Worm (Caenorhabditis elegans): ENCODE results near the gene R144.3.

- TF ChIP-seq snpc-4 (tag; optimal IDR thresholded peaks at IDR 0.05): no peak
- no peak for TF ChIP-seq unc-62 (GFP tag; optimal IDR thresholded peaks at IDR 0.05)
- TF ChIP-seq mdl-1 (tag; optimal IDR thresholded peaks at IDR 0.05): no peak
- TF ChIP-seq nhr-11 (tag; optimal IDR thresholded peaks at IDR 0.05): no peak
- TF ChIP-seq egl-27 (tag; optimal IDR thresholded peaks at IDR 0.05): no peak
- TF ChIP-seq nhr-12 (tag; optimal IDR thresholded peaks at IDR 0.05): no peak
- no peak for TF ChIP-seq nhr-77 (tag; optimal IDR thresholded peaks at IDR 0.05)
- no peak for TF ChIP-seq mab-5 (tag; optimal IDR thresholded peaks at IDR 0.05)
- no peak for TF ChIP-seq F13H6.1 (tag; optimal IDR thresholded peaks at IDR 0.05)
- TF ChIP-seq fos-1 (tag; optimal IDR thresholded peaks at IDR 0.05): no peak
These were observed 37.8 kb upstream of the R144.3 start for ce11 chrIII:4983961-4984360.
